Worm (Caenorhabditis elegans): ENCODE data around the gene ZK632.9.

- peak; percentile 57 for TF ChIP-seq lin-15B (tag; optimal IDR thresholded peaks at IDR 0.05)
- no peak for TF ChIP-seq zag-1 (tag; optimal IDR thresholded peaks at IDR 0.05)
- TF ChIP-seq egl-27 (tag; optimal IDR thresholded peaks at IDR 0.05) = no peak
- TF ChIP-seq mml-1 (tag; optimal IDR thresholded peaks at IDR 0.05) = no peak
- TF ChIP-seq nhr-28 (tag; optimal IDR thresholded peaks at IDR 0.05) = no peak
- no peak for TF ChIP-seq ceh-82 (tag; optimal IDR thresholded peaks at IDR 0.05)
- TF ChIP-seq unc-62 (GFP tag; optimal IDR thresholded peaks at IDR 0.05) = no peak
- no peak for TF ChIP-seq ZK546.5 (tag; optimal IDR thresholded peaks at IDR 0.05)
- TF ChIP-seq nhr-76 (tag; optimal IDR thresholded peaks at IDR 0.05) = no peak
- peak; percentile 45 for TF ChIP-seq snpc-4 (tag; optimal IDR thresholded peaks at IDR 0.05)
- peak; percentile 13 for TF ChIP-seq skn-1 (tag; optimal IDR thresholded peaks at IDR 0.05)
Measured at ce11 chrIII:9827163-9827951, 2.1 kb upstream of the ZK632.9 start, which contains the start of the genes ZK632.10 and ZK632.11.

Measured in whole organism, L3 larva.